Worm (Caenorhabditis elegans) whole organism, young adult: ENCODE results near the gene F35B3.4.

Experiments
- B0336.3 ChIP-seq: fragments of 200-800 bp; sonication (Bioruptor generic); IDR thresholded peaks from 2 replicates; pipeline ENCODE4 v1.3.6; 2022; ENCODE audit warnings: missing genetic modification characterization, missing compliant biosample characterization
- C17E4.6 ChIP-seq: fragments of 200-800 bp; sonication (Bioruptor generic); IDR thresholded peaks from 2 replicates; pipeline ENCODE4 v1.3.6; 2022; ENCODE audit warnings: missing genetic modification reagents, missing genetic modification characterization, missing compliant biosample characterization
- D2030.7 ChIP-seq: fragments of 200-800 bp; sonication (Bioruptor generic); IDR thresholded peaks from 2 replicates; pipeline ENCODE4 v1.3.6; 2022; ENCODE audit warnings: missing genetic modification reagents, missing genetic modification characterization, missing compliant biosample characterization
- F23B12.7 ChIP-seq: sonication (generic microtip); optimal IDR thresholded peaks from 2 replicates; lab custom pipeline; 2017; ENCODE audit warnings: missing genetic modification characterization, mild to moderate bottlenecking, missing compliant biosample characterization, antibody characterized with exemption, moderate library complexity; ENCODE audit not compliant: insufficient read depth
- F33H1.4 ChIP-seq: fragments of 200-800 bp; sonication (Bioruptor generic); IDR thresholded peaks from 2 replicates; pipeline ENCODE4 v1.3.6; 2022; ENCODE audit warnings: missing genetic modification reagents, missing genetic modification characterization, missing compliant biosample characterization
- F37B4.10 ChIP-seq: fragments of 200-800 bp; sonication (Bioruptor generic); IDR thresholded peaks from 2 replicates; pipeline ENCODE4 v1.3.6; 2022; ENCODE audit warnings: missing genetic modification characterization, missing compliant biosample characterization
- F49E8.2 ChIP-seq: sonication (generic microtip); optimal IDR thresholded peaks from 3 replicates; lab custom pipeline; 2017; ENCODE audit warnings: missing genetic modification characterization, mild to moderate bottlenecking, missing compliant biosample characterization, antibody characterized with exemption, moderate library complexity; ENCODE audit not compliant: insufficient read depth
- F52B5.7 ChIP-seq: sonication (generic microtip); optimal IDR thresholded peaks from 2 replicates; lab custom pipeline; 2016; ENCODE audit warnings: mild to moderate bottlenecking, missing genetic modification characterization, missing compliant biosample characterization
- F55B11.4 ChIP-seq: sonication (generic microtip); optimal IDR thresholded peaks from 2 replicates; lab custom pipeline; 2016; ENCODE audit warnings: missing compliant biosample characterization, missing genetic modification characterization, borderline replicate concordance; ENCODE audit not compliant: insufficient read depth
- Y53F4B.3 ChIP-seq: fragments of 200-800 bp; sonication (Bioruptor generic); IDR thresholded peaks from 2 replicates; pipeline ENCODE4 v1.3.6; 2022; ENCODE audit warnings: missing genetic modification reagents, missing genetic modification characterization, missing compliant biosample characterization
- Y53G8AR.9 ChIP-seq: fragments of 200-800 bp; sonication (Bioruptor generic); conservative IDR thresholded peaks from 2 replicates; pipeline ENCODE4 v1.3.6; 2022; ENCODE audit warnings: missing genetic modification reagents, missing genetic modification characterization, missing compliant biosample characterization
- ama-1 ChIP-seq, 3 experiments: fragments of 150-350 bp in 1 of 3; sonication (generic microtip) in 2 of 3; optimal IDR thresholded peaks; 2 replicates each; lab custom pipeline; 2014 to 2018; ENCODE audit warnings: missing biosample characterization in 2 of 3, missing genetic modification characterization in 2 of 3, missing genetic modification reagents in 2 of 3
- aptf-2 ChIP-seq: fragments of 200-800 bp; sonication (Bioruptor generic); conservative IDR thresholded peaks from 2 replicates; pipeline ENCODE4 v1.3.6; 2022; ENCODE audit warnings: missing genetic modification reagents, missing genetic modification characterization, missing compliant biosample characterization
- athp-1 ChIP-seq: sonication (generic microtip); optimal IDR thresholded peaks from 2 replicates; lab custom pipeline; 2017; ENCODE audit warnings: mild to moderate bottlenecking, missing genetic modification characterization, missing compliant biosample characterization
- attf-3 ChIP-seq: fragments of 200-800 bp; sonication (Bioruptor generic); conservative IDR thresholded peaks from 2 replicates; pipeline ENCODE4 v1.3.6; 2022; ENCODE audit warnings: missing genetic modification reagents, missing genetic modification characterization, missing compliant biosample characterization
- bed-1 ChIP-seq: fragments of 200-800 bp; sonication (Bioruptor generic); IDR thresholded peaks from 2 replicates; pipeline ENCODE4 v1.3.6; 2022; ENCODE audit warnings: missing genetic modification reagents, missing genetic modification characterization, missing compliant biosample characterization
- bed-2 ChIP-seq: fragments of 200-800 bp; sonication (Bioruptor generic); IDR thresholded peaks from 2 replicates; pipeline ENCODE4 v1.3.6; 2022; ENCODE audit warnings: missing genetic modification reagents, missing genetic modification characterization, missing compliant biosample characterization
- ccch-3 ChIP-seq: fragments of 200-800 bp; sonication (Bioruptor generic); optimal IDR thresholded peaks from 2 replicates; lab custom pipeline; 2018; ENCODE audit warnings: mild to moderate bottlenecking, missing genetic modification characterization, missing compliant biosample characterization
- cebp-1 ChIP-seq, 2 experiments: fragments of 200-800 bp in 1 of 2; sonication (Bioruptor generic) in 1 of 2; sonication (generic microtip) in 1 of 2; IDR thresholded peaks in 1 of 2; optimal IDR thresholded peaks in 1 of 2; 2 replicates each; pipeline versions ENCODE4 v1.3.6 to Lab custom; 2017 to 2022; ENCODE audit warnings: missing compliant biosample characterization in 2 of 2, missing genetic modification characterization in 2 of 2, mild to moderate bottlenecking in 1 of 2, missing genetic modification reagents in 1 of 2, moderate library complexity in 1 of 2
- cebp-2 ChIP-seq: fragments of 200-800 bp; sonication (Bioruptor generic); IDR thresholded peaks from 2 replicates; pipeline ENCODE4 v1.3.6; 2022; ENCODE audit warnings: missing genetic modification characterization, missing compliant biosample characterization
- ceh-79 ChIP-seq: sonication (generic microtip); optimal IDR thresholded peaks from 2 replicates; lab custom pipeline; 2017; ENCODE audit warnings: mild to moderate bottlenecking, missing genetic modification characterization, missing compliant biosample characterization
- ceh-91 ChIP-seq: fragments of 200-800 bp; sonication (Bioruptor generic); IDR thresholded peaks from 2 replicates; pipeline ENCODE4 v1.3.6; 2022; ENCODE audit warnings: missing genetic modification reagents, missing genetic modification characterization, missing compliant biosample characterization
- chd-7 ChIP-seq: sonication (generic microtip); optimal IDR thresholded peaks from 2 replicates; lab custom pipeline; 2016; ENCODE audit warnings: mild to moderate bottlenecking, missing genetic modification characterization, moderate library complexity, missing compliant biosample characterization
- die-1 ChIP-seq: sonication (generic microtip); optimal IDR thresholded peaks from 2 replicates; lab custom pipeline; 2016; ENCODE audit warnings: missing genotype, mild to moderate bottlenecking, missing genetic modification characterization, missing compliant biosample characterization
- dox-1 ChIP-seq: fragments of 200-800 bp; sonication (Bioruptor generic); IDR thresholded peaks from 2 replicates; pipeline ENCODE4 v1.3.6; 2022; ENCODE audit warnings: missing genetic modification reagents, missing genetic modification characterization, missing compliant biosample characterization
- ekl-4 ChIP-seq: fragments of 200-800 bp; sonication (Bioruptor generic); IDR thresholded peaks from 2 replicates; pipeline ENCODE4 v1.3.6; 2022; ENCODE audit warnings: missing genetic modification reagents, missing genetic modification characterization, missing compliant biosample characterization
- ets-4 ChIP-seq: fragments of 200-800 bp; sonication (Bioruptor generic); optimal IDR thresholded peaks from 2 replicates; lab custom pipeline; 2018; ENCODE audit warnings: mild to moderate bottlenecking, missing genetic modification characterization, missing compliant biosample characterization
- fkh-3 ChIP-seq: sonication (generic microtip); optimal IDR thresholded peaks from 2 replicates; lab custom pipeline; 2016; ENCODE audit warnings: mild to moderate bottlenecking, missing genetic modification characterization, missing compliant biosample characterization
- lag-1 ChIP-seq: fragments of 200-800 bp; sonication (Bioruptor generic); IDR thresholded peaks from 2 replicates; pipeline ENCODE4 v1.3.6; 2022; ENCODE audit warnings: missing genetic modification reagents, missing genetic modification characterization, missing compliant biosample characterization
- let-607 ChIP-seq, 2 experiments: fragments of 200-800 bp in 1 of 2; sonication (Bioruptor generic) in 1 of 2; sonication (generic microtip) in 1 of 2; optimal IDR thresholded peaks; 2 replicates each; lab custom pipeline; 2016 to 2018; ENCODE audit warnings: mild to moderate bottlenecking in 2 of 2, missing compliant biosample characterization in 2 of 2, missing genetic modification characterization in 2 of 2, moderate library complexity in 2 of 2, missing genotype in 1 of 2
- lsl-1 ChIP-seq: fragments of 200-800 bp; sonication (Bioruptor generic); optimal IDR thresholded peaks from 2 replicates; lab custom pipeline; 2018; ENCODE audit warnings: mild to moderate bottlenecking, missing genetic modification characterization, moderate library complexity, missing compliant biosample characterization
- lsy-27 ChIP-seq: sonication (generic microtip); optimal IDR thresholded peaks from 2 replicates; lab custom pipeline; 2017; ENCODE audit warnings: missing genetic modification characterization, mild to moderate bottlenecking, missing compliant biosample characterization, antibody characterized with exemption, missing genotype, borderline replicate concordance; ENCODE audit not compliant: insufficient read depth
- madf-10 ChIP-seq: sonication (generic microtip); optimal IDR thresholded peaks from 2 replicates; lab custom pipeline; 2016; ENCODE audit warnings: mild to moderate bottlenecking, missing genetic modification characterization, missing compliant biosample characterization
- madf-3 ChIP-seq: fragments of 200-800 bp; sonication (Bioruptor generic); IDR thresholded peaks from 2 replicates; pipeline ENCODE4 v1.3.6; 2022; ENCODE audit warnings: missing genetic modification reagents, missing genetic modification characterization, missing compliant biosample characterization
- mcd-1 ChIP-seq: fragments of 200-800 bp; sonication (Bioruptor generic); IDR thresholded peaks from 2 replicates; pipeline ENCODE4 v1.3.6; 2022; ENCODE audit warnings: missing genetic modification reagents, missing genetic modification characterization, missing compliant biosample characterization
- nhr-90 ChIP-seq: sonication (generic microtip); optimal IDR thresholded peaks from 2 replicates; lab custom pipeline; 2016; ENCODE audit warnings: missing genotype, mild to moderate bottlenecking, missing genetic modification characterization, missing compliant biosample characterization
- pha-4 ChIP-seq: fragments of 150-350 bp; sonication (generic microtip); optimal IDR thresholded peaks from 2 replicates; lab custom pipeline; 2014; ENCODE audit warnings: missing biosample characterization, missing genetic modification reagents, missing genetic modification characterization
- repo-1 ChIP-seq: sonication (generic microtip); optimal IDR thresholded peaks from 2 replicates; lab custom pipeline; 2017; ENCODE audit warnings: mild to moderate bottlenecking, missing genetic modification characterization, missing compliant biosample characterization
- sdz-38 ChIP-seq: sonication (generic microtip); optimal IDR thresholded peaks from 2 replicates; lab custom pipeline; 2016; ENCODE audit warnings: missing genotype, missing genetic modification characterization, missing compliant biosample characterization
- snpc-1.1 ChIP-seq: sonication (generic microtip); optimal IDR thresholded peaks from 2 replicates; lab custom pipeline; 2017; ENCODE audit warnings: missing genetic modification characterization, mild to moderate bottlenecking, missing compliant biosample characterization, antibody characterized with exemption, moderate library complexity, missing genotype, missing genetic modification reagents; ENCODE audit not compliant: insufficient read depth
- snpc-1.3 ChIP-seq: sonication (generic microtip); optimal IDR thresholded peaks from 2 replicates; lab custom pipeline; 2017; ENCODE audit warnings: missing genetic modification characterization, mild to moderate bottlenecking, missing compliant biosample characterization, antibody characterized with exemption, moderate library complexity, missing genotype, missing genetic modification reagents; ENCODE audit not compliant: insufficient read depth
- snpc-3.4 ChIP-seq: sonication (generic microtip); optimal IDR thresholded peaks from 2 replicates; lab custom pipeline; 2017; ENCODE audit warnings: missing genetic modification characterization, mild to moderate bottlenecking, missing compliant biosample characterization, antibody characterized with exemption, moderate library complexity, missing genotype, missing genetic modification reagents
- somi-1 ChIP-seq: fragments of 200-800 bp; sonication (Bioruptor generic); optimal IDR thresholded peaks from 2 replicates; lab custom pipeline; 2018; ENCODE audit warnings: mild to moderate bottlenecking, missing genetic modification characterization, missing compliant biosample characterization
- ztf-18 ChIP-seq: sonication (generic microtip); optimal IDR thresholded peaks from 2 replicates; lab custom pipeline; 2016; ENCODE audit warnings: missing genotype, mild to moderate bottlenecking, missing genetic modification characterization, missing compliant biosample characterization
- ztf-25 ChIP-seq: fragments of 200-800 bp; sonication (Bioruptor generic); IDR thresholded peaks from 2 replicates; pipeline ENCODE4 v1.3.6; 2022; ENCODE audit warnings: missing genetic modification reagents, missing genetic modification characterization, missing compliant biosample characterization
- ztf-3 ChIP-seq: fragments of 200-800 bp; sonication (Bioruptor generic); optimal IDR thresholded peaks from 2 replicates; lab custom pipeline; 2018; ENCODE audit warnings: mild to moderate bottlenecking, missing genetic modification characterization, missing compliant biosample characterization

The F35B3.4 gene

DNA sequence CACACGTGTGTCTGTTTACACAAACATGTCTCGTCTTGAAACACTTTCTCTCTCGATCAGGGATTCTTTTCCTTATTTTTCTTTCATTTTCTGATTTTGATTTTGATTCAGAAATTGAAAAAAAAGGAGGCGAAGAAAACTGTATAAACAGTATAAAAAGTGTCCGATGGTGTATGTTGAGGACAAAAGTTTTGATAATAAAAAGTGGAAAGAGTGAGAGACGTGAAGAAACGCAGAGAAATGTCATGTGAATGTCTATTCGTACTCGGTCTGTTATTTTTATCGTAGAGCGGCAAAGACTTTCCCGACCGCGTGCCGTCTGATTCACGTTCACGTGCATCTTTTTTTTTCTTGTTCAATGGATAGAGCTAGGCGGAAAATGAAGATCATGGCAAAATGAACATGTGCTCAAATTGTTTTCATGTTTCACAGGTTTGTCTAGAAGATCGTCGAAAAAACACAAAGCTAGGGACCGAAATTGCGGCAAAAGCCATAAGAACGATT, 43.0 kb upstream of the F35B3.4 start (continued):
- no peak for TF ChIP-seq Y53F4B.3 (GFP tag; lab: Robert Waterston, UW)
- TF ChIP-seq chd-7, result peak; percentile 74
- no peak for TF ChIP-seq F52B5.7 (tag; lab: Kevin White, UChicago)
- no peak for TF ChIP-seq sdz-38 (tag; lab: Kevin White, UChicago)
- 0 out of 2 replicates have a peak, but pooled peaks have one; percentile 52 for TF ChIP-seq Y53G8AR.9 (GFP tag; lab: Robert Waterston, UW)
- TF ChIP-seq D2030.7, result no peak
- no peak for TF ChIP-seq C17E4.6 (GFP tag; lab: Robert Waterston, UW)
- no peak for TF ChIP-seq F55B11.4
- no peak for TF ChIP-seq ztf-25 (GFP tag; lab: Robert Waterston, UW)
- no peak for TF ChIP-seq aptf-2 (GFP tag; lab: Robert Waterston, UW)
- no peak for TF ChIP-seq ets-4
- no peak for TF ChIP-seq bed-2 (GFP tag; lab: Robert Waterston, UW)
- no peak for TF ChIP-seq cebp-2 (GFP tag; lab: Robert Waterston, UW)
- TF ChIP-seq cebp-1 (GFP tag; IDR thresholded peaks at IDR 0.05; lab: Robert Waterston, UW), result no peak
- TF ChIP-seq cebp-1 (tag; optimal IDR thresholded peaks at IDR 0.05; lab: Kevin White, UChicago), result peak; percentile 71
- TF ChIP-seq snpc-1.1, result no peak
- no peak for TF ChIP-seq nhr-90 (tag; lab: Kevin White, UChicago)
- TF ChIP-seq bed-1, result no peak
- no peak for TF ChIP-seq ztf-18 (tag; lab: Kevin White, UChicago)
- TF ChIP-seq lsy-27, result no peak
- no peak for TF ChIP-seq F49E8.2
- no peak for TF ChIP-seq madf-3 (GFP tag; lab: Robert Waterston, UW)
- no peak for TF ChIP-seq lsl-1 (GFP tag; lab: Kevin White, UChicago)
- TF ChIP-seq F23B12.7 (tag; lab: Kevin White, UChicago), result peak; percentile 40
- peak; percentile 89 for TF ChIP-seq somi-1 (GFP tag; lab: Kevin White, UChicago)
- TF ChIP-seq B0336.3 (GFP tag; lab: Robert Waterston, UW), result peak; percentile 62
- TF ChIP-seq ccch-3 (GFP tag; lab: Kevin White, UChicago), result no peak
- TF ChIP-seq dox-1 (GFP tag; lab: Robert Waterston, UW), result peak; percentile 64
- TF ChIP-seq attf-3, result no peak
- TF ChIP-seq fkh-3, result no peak
- peak; percentile 87 for TF ChIP-seq pha-4 (tag; lab: Kevin White, UChicago)
- TF ChIP-seq let-607 (tag; optimal IDR thresholded peaks at IDR 0.05; lab: Kevin White, UChicago), result peak in 1 of 2 experiments; percentile 32
- TF ChIP-seq ceh-79 (tag; lab: Kevin White, UChicago), result no peak
- peak; percentile 42 for TF ChIP-seq madf-10 (tag; lab: Kevin White, UChicago)
- TF ChIP-seq ama-1 (optimal IDR thresholded peaks at IDR 0.05; lab: Kevin White, UChicago), result no peak
- TF ChIP-seq ama-1 (GFP tag; optimal IDR thresholded peaks at IDR 0.05; lab: Kevin White, UChicago), result no peak
- TF ChIP-seq lag-1 (GFP tag; lab: Robert Waterston, UW), result no peak
- no peak for TF ChIP-seq ceh-91 (GFP tag; lab: Robert Waterston, UW)
- no peak for TF ChIP-seq repo-1
- TF ChIP-seq snpc-1.3 (tag; lab: Kevin White, UChicago), result no peak
- TF ChIP-seq die-1 (tag; lab: Kevin White, UChicago), result peak; percentile 16
- TF ChIP-seq ekl-4 (GFP tag; lab: Robert Waterston, UW), result no peak
- TF ChIP-seq mcd-1 (GFP tag; lab: Robert Waterston, UW), result no peak
- TF ChIP-seq snpc-3.4 (tag; lab: Kevin White, UChicago), result no peak
- no peak for TF ChIP-seq athp-1 (tag; lab: Kevin White, UChicago)
- no peak for TF ChIP-seq ztf-3
- no peak for TF ChIP-seq F33H1.4 (GFP tag; lab: Robert Waterston, UW)
- TF ChIP-seq F37B4.10, result no peak
